Fruit fly (Drosophila melanogaster) whole organism: ENCODE measurements around the gene CG7607.

Experiments
- CG8478 ChIP-seq: fragments of >200 bp; optimal IDR thresholded peaks from 2 replicates; lab custom pipeline; 2018; ENCODE audit warnings: inconsistent platforms
- Dll ChIP-seq: fragments of >200 bp; optimal IDR thresholded peaks from 2 replicates; lab custom pipeline; 2017
- EcR ChIP-seq, 2 experiments: fragments of >200 bp; optimal IDR thresholded peaks; 2 replicates each; lab custom pipeline; 2017; ENCODE audit warnings: missing biosample characterization in 2 of 2, missing genetic modification characterization in 2 of 2, missing genetic modification reagents in 2 of 2
- pan ChIP-seq: fragments of >200 bp; optimal IDR thresholded peaks from 2 replicates; lab custom pipeline; 2017
- psq ChIP-seq: fragments of >200 bp; optimal IDR thresholded peaks from 2 replicates; lab custom pipeline; 2017
- usp ChIP-seq: fragments of >200 bp; optimal IDR thresholded peaks from 2 replicates; lab custom pipeline; 2017; ENCODE audit warnings: missing biosample characterization, missing genetic modification characterization, mixed read lengths

The CG7607 gene

DNA sequence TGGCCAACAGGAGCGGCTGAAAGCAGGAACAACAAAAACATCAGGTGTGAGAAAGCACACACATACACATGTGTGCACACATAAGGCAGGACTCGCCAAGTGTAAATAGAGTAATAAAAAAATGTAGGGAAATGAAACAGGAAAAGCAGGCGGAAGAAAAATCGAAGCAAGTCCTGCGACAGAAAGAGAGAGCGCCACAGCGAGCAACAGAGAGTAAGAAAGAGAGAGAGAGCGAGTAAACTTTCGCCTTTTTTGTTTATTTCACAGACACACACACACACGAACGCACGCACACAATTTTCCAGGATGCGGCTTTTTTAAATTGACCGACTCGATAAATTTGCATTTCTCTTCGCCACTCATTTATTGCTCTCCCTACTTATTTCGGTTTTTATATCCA, 2.6 kb upstream of the CG7607 start:
- TF ChIP-seq EcR (GFP tag; optimal IDR thresholded peaks at IDR 0.05; lab: Kevin White, UChicago) (no peak), Dll (lab: Kevin White, UChicago) (no peak), usp (GFP tag; lab: Kevin White, UChicago) (no peak), pan (lab: Kevin White, UChicago) (no peak), CG8478 (lab: Kevin White, UChicago) (no peak), psq (no peak)

DNA sequence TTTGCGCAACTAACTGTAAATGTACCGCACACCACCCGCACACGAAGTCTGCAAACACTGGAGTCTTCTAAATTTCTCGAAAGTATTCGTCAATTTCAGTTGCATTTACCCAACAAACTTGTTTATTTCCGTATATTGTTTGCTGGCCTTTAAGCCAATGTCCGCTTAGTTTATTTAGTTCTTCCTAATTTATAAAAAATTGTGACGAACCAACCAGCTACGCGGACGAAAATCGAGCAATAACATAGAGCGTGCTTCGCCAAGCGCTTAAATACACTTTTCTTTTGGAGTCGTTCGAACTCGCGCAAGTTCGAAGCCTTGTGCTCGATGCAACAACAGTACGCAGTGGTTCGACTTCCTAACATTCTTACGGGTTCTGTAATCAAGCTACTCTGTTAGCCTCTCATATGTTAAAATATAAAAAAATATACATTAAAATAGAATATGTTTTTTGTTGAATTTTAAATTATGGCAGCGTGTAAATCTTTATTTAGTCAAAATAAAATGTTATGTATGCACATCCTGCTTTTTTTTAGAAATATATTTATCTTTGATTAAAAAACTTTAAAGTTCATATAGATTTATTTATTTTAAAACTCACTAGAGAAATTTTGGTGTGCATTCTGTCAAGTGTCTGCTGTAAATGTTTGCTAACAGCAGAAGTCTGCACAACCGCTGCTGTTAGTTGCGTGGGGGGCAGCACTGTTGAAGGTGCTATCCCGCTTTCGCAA, 2.0 kb upstream of the CG7607 start, which contains the start of gene GlcAT-P:
TSS of gene GlcAT-P (minus strand) at position 246 of the 731 bp plus-strand sequence.
- TF ChIP-seq CG8478 (lab: Kevin White, UChicago) (no peak), Dll (lab: Kevin White, UChicago) (no peak), EcR (GFP tag; optimal IDR thresholded peaks at IDR 0.05; lab: Kevin White, UChicago) (no peak), pan (lab: Kevin White, UChicago) (no peak), psq (no peak), usp (GFP tag; lab: Kevin White, UChicago) (no peak)

DNA sequence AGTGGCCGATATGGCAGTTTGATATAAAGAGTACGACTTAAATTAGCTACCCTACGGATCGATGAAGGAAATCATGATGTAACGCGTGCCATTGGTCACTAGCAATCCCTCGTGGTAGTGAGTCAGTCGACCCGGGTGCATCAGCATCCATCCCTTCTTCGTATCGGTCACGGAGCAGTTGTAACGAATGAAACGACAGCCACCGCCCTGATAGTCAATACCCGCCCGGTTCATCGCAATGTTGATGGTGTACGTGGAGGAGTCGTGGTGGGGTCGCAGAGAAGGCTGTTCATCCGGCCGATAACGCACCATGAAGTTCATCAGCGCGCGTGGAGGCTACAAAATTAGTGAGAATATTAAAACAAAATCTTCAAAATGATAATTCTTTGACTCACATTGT, 1.0 kb upstream of the CG7607 start:
- TF ChIP-seq Dll (lab: Kevin White, UChicago) (no peak), pan (lab: Kevin White, UChicago) (no peak), EcR (GFP tag; optimal IDR thresholded peaks at IDR 0.05; lab: Kevin White, UChicago) (no peak), usp (GFP tag; lab: Kevin White, UChicago) (no peak), psq (no peak), CG8478 (lab: Kevin White, UChicago) (no peak)

DNA sequence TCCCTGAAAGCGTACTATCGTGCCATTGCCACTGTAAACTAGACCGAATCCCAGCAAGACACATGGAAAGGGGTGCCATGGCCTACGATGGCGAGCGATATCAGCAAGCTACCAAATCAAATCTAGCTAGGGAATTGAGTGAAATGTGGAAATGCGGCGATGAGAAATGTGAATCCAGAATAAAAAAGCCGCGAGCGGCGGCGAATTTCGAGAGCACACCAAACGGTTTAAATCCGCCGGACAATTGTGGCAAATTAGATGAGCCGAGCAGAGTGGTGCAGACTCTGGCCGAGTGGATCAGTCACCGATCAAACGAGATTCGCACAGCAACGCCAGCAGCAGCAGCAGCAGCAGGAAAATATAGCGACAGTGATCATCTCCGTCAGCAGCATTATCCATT, 1.6 kb downstream of the CG7607 start, which contains the start of gene nkt:
TSS of gene nkt (plus strand) at position 301 of the 400 bp plus-strand sequence.
- no peak for TF ChIP-seq pan (lab: Kevin White, UChicago)
- no peak for TF ChIP-seq EcR (GFP tag; optimal IDR thresholded peaks at IDR 0.05; lab: Kevin White, UChicago)
- no peak for TF ChIP-seq usp (GFP tag; lab: Kevin White, UChicago)
- TF ChIP-seq Dll (lab: Kevin White, UChicago) = no peak
- TF ChIP-seq CG8478 (lab: Kevin White, UChicago) = no peak
- TF ChIP-seq psq = no peak

DNA sequence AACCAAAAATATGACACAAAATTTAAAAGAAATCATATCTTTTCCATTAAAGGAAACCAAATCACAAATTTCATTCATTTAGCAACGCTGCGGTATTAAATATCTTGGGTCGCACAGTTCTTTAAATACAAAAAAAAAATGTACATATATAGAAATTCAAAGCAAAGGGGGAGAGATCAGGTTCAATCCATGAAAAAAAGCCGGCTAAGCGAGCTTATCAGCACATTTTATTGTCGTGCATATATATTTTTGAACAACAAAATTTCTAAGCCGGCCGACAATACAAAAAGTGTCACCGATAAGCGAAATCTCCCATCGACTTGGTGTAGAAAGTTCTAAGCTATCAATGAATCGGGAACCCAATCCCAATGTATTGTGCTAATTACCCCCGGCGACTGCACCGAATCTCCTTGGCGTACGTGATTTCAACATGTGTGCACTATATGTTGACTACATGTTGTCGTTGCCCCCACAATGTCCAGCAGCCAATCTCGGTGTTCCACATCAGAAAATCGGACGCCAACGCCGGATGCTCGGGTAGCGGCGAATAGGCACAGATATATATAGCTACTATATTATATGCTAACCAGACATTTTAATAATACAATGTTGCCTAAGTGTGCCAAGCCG, 4.5 kb downstream of the CG7607 start:
- no peak for TF ChIP-seq Dll (lab: Kevin White, UChicago)
- TF ChIP-seq usp (GFP tag; lab: Kevin White, UChicago) = no peak
- no peak for TF ChIP-seq EcR (GFP tag; optimal IDR thresholded peaks at IDR 0.05; lab: Kevin White, UChicago)
- no peak for TF ChIP-seq pan (lab: Kevin White, UChicago)

DNA sequence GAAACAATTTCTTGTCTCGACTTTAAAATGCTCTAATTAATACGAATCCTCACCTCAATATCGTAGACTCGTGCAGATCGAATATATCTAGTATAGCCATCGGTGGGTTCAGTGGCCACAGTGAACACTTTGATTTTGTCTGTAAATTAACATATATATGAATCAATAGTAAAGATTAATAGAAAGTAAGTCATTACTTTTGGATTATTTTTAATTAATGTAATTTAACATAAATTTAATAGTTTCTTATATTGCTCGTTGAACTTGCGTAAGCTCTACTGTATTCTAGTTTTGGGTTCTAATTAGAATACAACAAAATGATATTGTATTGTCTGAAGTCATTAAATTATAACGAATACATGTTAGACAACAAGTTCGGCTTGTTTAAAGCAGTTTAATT, 5.4 kb downstream of the CG7607 start:
- TF ChIP-seq pan (lab: Kevin White, UChicago) (no peak), usp (GFP tag; lab: Kevin White, UChicago) (no peak), CG8478 (lab: Kevin White, UChicago) (no peak), psq (no peak), Dll (lab: Kevin White, UChicago) (no peak), EcR (GFP tag; optimal IDR thresholded peaks at IDR 0.05; lab: Kevin White, UChicago) (no peak)

DNA sequence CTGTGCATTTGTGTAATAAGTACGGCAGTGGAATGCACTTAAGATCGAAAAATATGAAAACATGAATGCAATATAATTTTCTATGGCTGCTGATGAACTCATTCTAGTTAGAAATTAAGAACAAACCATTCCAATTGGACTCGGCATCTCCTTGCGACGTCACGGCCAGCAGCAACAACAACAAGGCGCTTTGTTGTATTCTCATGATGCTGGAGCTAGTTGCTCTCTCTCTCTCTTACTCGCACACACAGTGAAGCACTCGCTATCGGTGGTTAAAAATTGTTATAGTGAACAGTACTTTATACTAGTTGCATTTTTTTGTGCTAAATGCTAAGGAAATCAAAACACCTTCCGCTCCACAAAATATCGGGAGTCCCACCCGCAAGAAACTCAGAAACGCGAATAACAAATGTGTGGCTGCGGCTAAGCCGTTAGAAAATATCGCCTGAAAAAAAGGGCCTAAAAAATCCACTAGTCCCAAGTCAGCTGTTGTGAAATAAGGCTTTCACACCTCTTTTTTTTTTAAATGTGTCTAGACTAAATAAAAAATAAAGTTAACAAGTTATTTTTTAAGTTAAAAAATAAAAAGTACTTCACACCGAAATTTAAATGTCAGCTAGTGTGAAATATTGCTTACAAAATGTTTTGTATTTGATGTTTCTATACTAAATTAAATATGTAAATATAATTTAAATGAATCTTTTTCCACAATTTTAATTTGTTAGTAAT, 6.4 kb downstream of the CG7607 start, which contains the start of gene Plod:
TSS of gene Plod (minus strand) at position 409 of the 729 bp plus-strand sequence.
- no peak for TF ChIP-seq CG8478 (lab: Kevin White, UChicago)
- TF ChIP-seq psq = no peak
- TF ChIP-seq EcR (GFP tag; optimal IDR thresholded peaks at IDR 0.05; lab: Kevin White, UChicago) = no peak
- TF ChIP-seq usp (GFP tag; lab: Kevin White, UChicago) = no peak
- TF ChIP-seq Dll (lab: Kevin White, UChicago) = no peak
- TF ChIP-seq pan (lab: Kevin White, UChicago) = no peak

DNA sequence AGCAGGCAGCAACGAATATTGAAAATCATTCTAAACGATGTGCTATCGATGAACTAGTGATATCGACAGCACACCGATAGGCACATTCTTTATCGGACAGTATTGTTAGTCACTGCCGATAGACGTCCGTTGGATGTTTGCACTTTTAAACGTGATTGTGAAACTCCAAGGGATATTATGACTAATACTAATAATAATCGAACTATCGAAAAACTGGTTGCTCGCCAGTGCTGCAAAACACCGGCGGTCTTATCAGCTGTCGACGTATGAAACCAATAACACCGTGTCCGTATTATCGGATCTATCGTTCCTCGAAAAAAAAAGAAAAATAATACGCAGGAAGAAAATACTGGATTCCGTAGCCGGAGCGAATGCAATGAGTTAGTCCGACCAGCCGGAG, 11.1 kb downstream of the CG7607 start, which contains the start of the genes Ube3a and CG7600:
TSS of gene Ube3a (minus strand) at position 67 of the 400 bp plus-strand sequence.
TSS of gene CG7600 (plus strand) at position 270 of the 400 bp plus-strand sequence.
- TF ChIP-seq psq (no peak), pan (lab: Kevin White, UChicago) (no peak), usp (GFP tag; lab: Kevin White, UChicago) (no peak), CG8478 (lab: Kevin White, UChicago) (no peak), Dll (lab: Kevin White, UChicago) (no peak)

DNA sequence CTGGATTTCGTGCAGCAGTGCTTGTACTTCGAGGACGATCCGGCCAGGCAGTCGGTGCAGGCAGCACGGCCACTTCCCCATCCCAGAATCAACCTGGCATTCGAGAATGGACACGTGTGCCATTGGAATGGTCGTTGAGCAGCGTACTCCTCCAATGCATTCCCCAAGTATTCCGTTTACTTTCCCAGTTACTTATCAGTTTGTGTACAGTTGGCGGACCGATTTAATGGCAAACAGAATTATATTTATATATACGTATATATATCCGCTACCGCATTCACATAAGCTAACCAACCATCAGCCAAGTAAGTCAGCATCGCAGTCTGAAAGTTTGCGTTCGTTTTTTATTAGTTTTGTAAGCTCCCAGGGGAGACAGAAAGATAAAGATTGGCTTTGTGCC, 14.2 kb downstream of the CG7607 start:
- TF ChIP-seq CG8478 (lab: Kevin White, UChicago) (no peak), psq (no peak), Dll (lab: Kevin White, UChicago) (no peak), EcR (GFP tag; optimal IDR thresholded peaks at IDR 0.05; lab: Kevin White, UChicago) (no peak), pan (lab: Kevin White, UChicago) (no peak), usp (GFP tag; lab: Kevin White, UChicago) (no peak)

DNA sequence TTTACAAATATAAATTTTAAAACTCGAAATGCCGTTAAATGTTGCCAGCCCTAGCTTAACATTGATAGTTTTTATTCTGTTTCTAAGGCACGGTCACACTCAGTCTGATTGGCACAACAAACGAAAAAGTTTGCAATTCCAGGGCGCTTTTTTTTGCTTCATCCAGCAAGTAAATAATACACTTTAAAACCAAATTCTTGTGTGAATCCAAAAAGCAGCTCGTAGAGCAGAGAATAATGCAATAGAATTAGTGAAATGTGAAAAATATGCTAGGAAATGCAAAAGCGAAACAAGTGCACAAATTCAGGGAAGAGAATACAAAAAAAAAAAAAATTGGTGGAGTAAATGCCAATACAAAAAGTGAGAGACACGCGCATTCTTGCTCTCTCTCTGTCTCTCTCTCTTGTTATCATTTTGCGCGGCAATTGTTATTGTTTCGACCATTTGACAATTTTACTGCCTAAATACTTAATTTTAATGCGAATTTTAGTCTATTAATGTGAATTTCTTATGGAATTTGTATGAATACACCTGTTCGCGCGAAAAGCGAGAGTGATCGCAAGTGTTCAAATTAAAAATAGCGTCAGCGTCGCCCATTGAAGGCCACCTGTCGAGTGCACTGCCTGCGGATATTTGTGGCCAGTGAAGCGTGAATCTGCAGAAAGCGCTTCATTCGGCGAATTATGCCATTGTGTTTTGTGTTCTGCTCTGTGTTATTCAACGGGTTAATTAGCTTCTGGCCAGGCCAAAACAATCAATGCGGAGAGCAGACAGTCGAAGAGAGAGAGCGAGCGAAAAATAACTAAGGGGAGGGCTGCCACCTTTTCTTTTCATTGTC, 15.2 kb downstream of the CG7607 start, which contains the start of gene CG42671:
TSS of gene CG42671 (plus strand) at position 100 of the 838 bp plus-strand sequence.
- TF ChIP-seq usp (GFP tag; lab: Kevin White, UChicago) = no peak
- TF ChIP-seq psq = no peak
- TF ChIP-seq CG8478 (lab: Kevin White, UChicago) = no peak
- no peak for TF ChIP-seq Dll (lab: Kevin White, UChicago)
- no peak for TF ChIP-seq EcR (GFP tag; optimal IDR thresholded peaks at IDR 0.05; lab: Kevin White, UChicago)
- no peak for TF ChIP-seq pan (lab: Kevin White, UChicago)
